Worm (Caenorhabditis elegans) whole organism, L1 larva: ENCODE results near the gene srxa-15.

Experiments
- C04F5.9 ChIP-seq: sonication (generic microtip); optimal IDR thresholded peaks from 2 replicates; lab custom pipeline; 2016; ENCODE audit warnings: missing genetic modification characterization, missing compliant biosample characterization
- C34B4.2 ChIP-seq: sonication (generic microtip); optimal IDR thresholded peaks from 2 replicates; lab custom pipeline; 2017; ENCODE audit warnings: mild to moderate bottlenecking, missing genetic modification characterization, missing compliant biosample characterization
- alr-1 ChIP-seq: fragments of 200-800 bp; sonication (Bioruptor generic); optimal IDR thresholded peaks from 2 replicates; lab custom pipeline; 2018; ENCODE audit warnings: borderline replicate concordance, mild to moderate bottlenecking, missing genetic modification characterization, missing compliant biosample characterization
- aly-2 ChIP-seq: fragments of 150-350 bp; optimal IDR thresholded peaks from 2 replicates; lab custom pipeline; 2014; ENCODE audit warnings: missing biosample characterization, missing genetic modification characterization
- ama-1 ChIP-seq: fragments of 150-350 bp; optimal IDR thresholded peaks from 2 replicates; lab custom pipeline; 2014
- blmp-1 ChIP-seq: fragments of 150-350 bp; optimal IDR thresholded peaks from 2 replicates; lab custom pipeline; 2014; ENCODE audit warnings: missing biosample characterization, missing genetic modification characterization
- ceh-82 ChIP-seq, 3 experiments: fragments of 150-350 bp in 1 of 3; sonication (generic microtip) in 2 of 3; optimal IDR thresholded peaks; 2 replicates each; lab custom pipeline; 2014 to 2017; ENCODE audit warnings: missing biosample characterization in 3 of 3, missing genetic modification characterization in 3 of 3
- ces-1 ChIP-seq: fragments of 150-350 bp; optimal IDR thresholded peaks from 2 replicates; lab custom pipeline; 2014; ENCODE audit warnings: missing biosample characterization, missing genetic modification reagents, missing genetic modification characterization
- dpl-1 ChIP-seq, 3 experiments: fragments of 150-350 bp in 2 of 3; sonication (generic microtip) in 1 of 3; optimal IDR thresholded peaks; 2 replicates each; lab custom pipeline; 2014 to 2017; ENCODE audit warnings: missing biosample characterization in 3 of 3, missing genetic modification characterization in 3 of 3, missing genetic modification reagents in 3 of 3
- egl-27 ChIP-seq, 2 experiments: fragments of 150-350 bp in 1 of 2; sonication (generic microtip); optimal IDR thresholded peaks; 3 replicates each; lab custom pipeline; 2017 to 2018; ENCODE audit warnings: missing biosample characterization in 2 of 2, missing genetic modification characterization in 2 of 2, missing genetic modification reagents in 2 of 2
- elt-3 ChIP-seq, 6 experiments: fragments of 150-350 bp in 1 of 6; sonication (generic microtip); optimal IDR thresholded peaks; 2 replicates each; lab custom pipeline; 2017 to 2018; ENCODE audit warnings: missing biosample characterization in 6 of 6, missing genetic modification characterization in 6 of 6, inconsistent platforms in 1 of 6
- ets-5 ChIP-seq: fragments of 200-800 bp; sonication (Bioruptor generic); IDR thresholded peaks from 2 replicates; pipeline ENCODE4 v1.3.6; 2022; ENCODE audit warnings: missing genetic modification characterization, missing compliant biosample characterization
- fkh-10 ChIP-seq: sonication (generic microtip); optimal IDR thresholded peaks from 2 replicates; lab custom pipeline; 2017; ENCODE audit warnings: missing biosample characterization, missing genetic modification reagents, missing genetic modification characterization
- hlh-4 ChIP-seq: sonication (generic microtip); optimal IDR thresholded peaks from 2 replicates; lab custom pipeline; 2016; ENCODE audit warnings: mild to moderate bottlenecking, missing genetic modification characterization, missing compliant biosample characterization
- hpl-2 ChIP-seq: fragments of 150-350 bp; optimal IDR thresholded peaks from 2 replicates; lab custom pipeline; 2014; ENCODE audit warnings: missing biosample characterization, missing genetic modification reagents, missing genetic modification characterization
- irx-1 ChIP-seq: sonication (generic microtip); optimal IDR thresholded peaks from 2 replicates; lab custom pipeline; 2016; ENCODE audit warnings: missing genetic modification characterization, missing compliant biosample characterization
- lin-14 ChIP-seq: fragments of 200-800 bp; sonication (Bioruptor generic); optimal IDR thresholded peaks from 2 replicates; lab custom pipeline; 2018; ENCODE audit warnings: mild to moderate bottlenecking, missing genetic modification characterization, moderate library complexity, missing compliant biosample characterization
- lin-39 ChIP-seq: fragments of 150-350 bp; optimal IDR thresholded peaks from 2 replicates; lab custom pipeline; 2014; ENCODE audit warnings: missing biosample characterization, missing genetic modification reagents, missing genetic modification characterization
- lir-3 ChIP-seq: sonication (generic microtip); optimal IDR thresholded peaks from 2 replicates; lab custom pipeline; 2016; ENCODE audit warnings: mild to moderate bottlenecking, missing genetic modification characterization, moderate library complexity, missing compliant biosample characterization; ENCODE audit not compliant: poor library complexity
- mdl-1 ChIP-seq, 2 experiments: fragments of 150-350 bp; optimal IDR thresholded peaks; 2 replicates each; lab custom pipeline; 2014 to 2017; ENCODE audit warnings: missing biosample characterization in 2 of 2, missing genetic modification characterization in 2 of 2, inconsistent platforms in 1 of 2
- mep-1 ChIP-seq: fragments of 150-350 bp; optimal IDR thresholded peaks from 2 replicates; lab custom pipeline; 2014; ENCODE audit warnings: missing biosample characterization, missing genetic modification characterization
- nhr-20 ChIP-seq: sonication (generic microtip); optimal IDR thresholded peaks from 2 replicates; lab custom pipeline; 2016; ENCODE audit warnings: mild to moderate bottlenecking, missing genetic modification characterization, missing compliant biosample characterization
- nhr-28 ChIP-seq: fragments of 150-350 bp; optimal IDR thresholded peaks from 2 replicates; lab custom pipeline; 2014; ENCODE audit warnings: missing biosample characterization, missing genetic modification characterization
- nhr-47 ChIP-seq: sonication (generic microtip); optimal IDR thresholded peaks from 2 replicates; lab custom pipeline; 2016; ENCODE audit warnings: mild to moderate bottlenecking, missing genetic modification characterization, moderate library complexity, missing compliant biosample characterization
- nhr-76 ChIP-seq: sonication (generic microtip); optimal IDR thresholded peaks from 2 replicates; lab custom pipeline; 2017; ENCODE audit warnings: missing biosample characterization, missing genetic modification characterization
- nhr-84 ChIP-seq: sonication (generic microtip); optimal IDR thresholded peaks from 2 replicates; lab custom pipeline; 2017; ENCODE audit warnings: missing biosample characterization, missing genetic modification characterization
- nhr-85 ChIP-seq: sonication (generic microtip); peaks from one replicate; lab custom pipeline; 2016; ENCODE audit warnings: missing genetic modification characterization, inconsistent platforms, missing compliant biosample characterization
- pax-3 ChIP-seq: fragments of 200-800 bp; sonication (Bioruptor generic); optimal IDR thresholded peaks from 2 replicates; lab custom pipeline; 2018; ENCODE audit warnings: mild to moderate bottlenecking, missing genetic modification characterization, moderate library complexity, missing compliant biosample characterization
- snu-23 ChIP-seq: sonication (generic microtip); optimal IDR thresholded peaks from 2 replicates; lab custom pipeline; 2016; ENCODE audit warnings: missing genetic modification characterization, missing compliant biosample characterization
- sox-4 ChIP-seq: sonication (generic microtip); optimal IDR thresholded peaks from 2 replicates; lab custom pipeline; 2016; ENCODE audit warnings: missing genetic modification characterization, missing compliant biosample characterization
- sptf-1 ChIP-seq: fragments of 150-350 bp; optimal IDR thresholded peaks from 2 replicates; lab custom pipeline; 2014; ENCODE audit warnings: missing biosample characterization, missing genetic modification characterization
- tlp-1 ChIP-seq: fragments of 150-350 bp; optimal IDR thresholded peaks from 2 replicates; lab custom pipeline; 2014; ENCODE audit warnings: missing biosample characterization, missing genetic modification characterization
- unc-30 ChIP-seq: sonication (generic microtip); optimal IDR thresholded peaks from 2 replicates; lab custom pipeline; 2017; ENCODE audit warnings: missing biosample characterization, missing genetic modification characterization
- unc-86 ChIP-seq: sonication (generic microtip); optimal IDR thresholded peaks from 2 replicates; lab custom pipeline; 2016; ENCODE audit warnings: missing genetic modification characterization, missing compliant biosample characterization
- unc-98 ChIP-seq: fragments of 200-800 bp; sonication (Bioruptor generic); IDR thresholded peaks from 2 replicates; pipeline ENCODE4 v1.3.6; 2022; ENCODE audit warnings: missing genetic modification characterization, missing compliant biosample characterization
- vab-15 ChIP-seq: sonication (generic microtip); optimal IDR thresholded peaks from 2 replicates; lab custom pipeline; 2017; ENCODE audit warnings: missing genotype, mild to moderate bottlenecking, missing genetic modification characterization, missing compliant biosample characterization

Gene srxa-15

DNA sequence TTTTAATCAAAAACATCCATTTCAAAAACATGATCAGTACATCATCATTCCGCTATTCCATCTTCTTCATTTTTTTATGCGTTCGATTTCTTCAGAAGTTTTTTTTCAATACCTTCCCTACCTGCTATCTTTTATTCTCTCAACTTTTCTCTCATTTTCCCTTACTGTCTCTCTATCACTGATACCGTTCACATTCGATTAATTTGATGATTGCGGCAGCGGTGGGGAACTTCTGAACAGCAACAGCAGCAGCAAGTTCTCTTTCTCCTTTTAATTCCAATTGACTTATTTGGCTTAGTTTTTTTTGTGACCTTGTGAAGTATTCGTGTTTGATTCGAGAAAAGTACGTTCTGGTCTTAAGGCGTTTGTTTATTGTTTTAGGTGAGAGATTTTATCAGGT, 6.9 kb downstream of the srxa-15 start:
- TF ChIP-seq ets-5 (no peak), alr-1 (tag; lab: Kevin White, UChicago) (no peak), hlh-4 (tag; lab: Kevin White, UChicago) (no peak), lin-14 (peak; percentile 31), aly-2 (no peak), pax-3 (tag; lab: Kevin White, UChicago) (no peak), blmp-1 (tag; lab: Kevin White, UChicago) (peak; percentile 23), elt-3 (tag; optimal IDR thresholded peaks at IDR 0.05; lab: Kevin White, UChicago) (peak in 1 of 6 experiments; percentile 30), C34B4.2 (tag; lab: Kevin White, UChicago) (no peak)
- TF ChIP-seq, all 84 proteins: peak for 3

DNA sequence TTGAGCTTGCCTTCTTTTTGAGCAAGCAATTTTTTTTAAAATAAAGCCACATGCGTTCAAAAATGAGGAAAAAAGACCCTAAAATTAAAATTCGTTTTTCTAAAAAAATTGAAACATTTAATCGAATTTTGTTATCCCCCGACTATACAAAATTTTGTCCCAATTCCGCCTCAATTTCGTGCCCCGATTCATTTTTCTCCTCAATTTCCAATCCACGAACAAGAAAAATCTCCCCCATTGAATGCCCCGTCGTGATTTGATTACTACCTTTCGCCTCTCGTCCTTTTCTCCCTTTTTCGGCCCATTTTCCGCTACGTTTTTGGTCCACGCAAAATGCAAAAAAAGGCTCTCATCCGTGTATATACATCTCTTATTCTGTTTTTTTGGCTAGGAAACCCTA, 9.9 kb downstream of the srxa-15 start:
- TF ChIP-seq pax-3 (tag; lab: Kevin White, UChicago) (no peak), sptf-1 (tag; lab: Kevin White, UChicago) (no peak), unc-86 (tag; lab: Kevin White, UChicago) (no peak), egl-27 (tag; optimal IDR thresholded peaks at IDR 0.05; lab: Kevin White, UChicago) (no peak), fkh-10 (peak; percentile 32)

- TF ChIP-seq mep-1 (no peak), irx-1 (tag; lab: Kevin White, UChicago) (no peak), snu-23 (GFP tag; lab: Kevin White, UChicago) (no peak), C04F5.9 (tag; lab: Kevin White, UChicago) (no peak), unc-30 (tag; lab: Kevin White, UChicago) (no peak), lin-39 (tag; lab: Kevin White, UChicago) (no peak), nhr-84 (no peak), dpl-1 (GFP tag; optimal IDR thresholded peaks at IDR 0.05; lab: Kevin White, UChicago) (no peak), ces-1 (GFP tag; lab: Kevin White, UChicago) (no peak), nhr-85 (tag; lab: Kevin White, UChicago) (no peak), ama-1 (no peak), nhr-76 (tag; lab: Kevin White, UChicago) (no peak), pax-3 (tag; lab: Kevin White, UChicago) (no peak), tlp-1 (no peak), nhr-47 (no peak), sptf-1 (tag; lab: Kevin White, UChicago) (no peak), nhr-20 (tag; lab: Kevin White, UChicago) (no peak)
Measured at ce11 chrV:20654350-20654749, 12.4 kb downstream of the srxa-15 start, which contains the start of gene mnr-1. Gene mnr-1, plus strand, starts transcription at chrV:20654650.

ce11 chrV:20655174-20655573, 13.2 kb downstream of the srxa-15 start:
- TF ChIP-seq lin-39 (tag; lab: Kevin White, UChicago), result no peak
- no peak for TF ChIP-seq ceh-82 (tag; optimal IDR thresholded peaks at IDR 0.05; lab: Kevin White, UChicago)
- TF ChIP-seq nhr-28 (tag; lab: Kevin White, UChicago), result no peak
- TF ChIP-seq lir-3 (tag; lab: Kevin White, UChicago), result no peak
- no peak for TF ChIP-seq sox-4 (tag; lab: Kevin White, UChicago)
- no peak for TF ChIP-seq nhr-47
- no peak for TF ChIP-seq snu-23 (GFP tag; lab: Kevin White, UChicago)
- TF ChIP-seq unc-98, result no peak
- TF ChIP-seq pax-3 (tag; lab: Kevin White, UChicago), result no peak
- no peak for TF ChIP-seq fkh-10
- TF ChIP-seq C34B4.2 (tag; lab: Kevin White, UChicago), result no peak
- TF ChIP-seq elt-3 (tag; optimal IDR thresholded peaks at IDR 0.05; lab: Kevin White, UChicago), result no peak
- TF ChIP-seq hpl-2, result no peak
- no peak for TF ChIP-seq mdl-1 (tag; optimal IDR thresholded peaks at IDR 0.05; lab: Kevin White, UChicago)
- TF ChIP-seq hlh-4 (tag; lab: Kevin White, UChicago), result no peak
- no peak for TF ChIP-seq blmp-1 (tag; lab: Kevin White, UChicago)
- no peak for TF ChIP-seq vab-15 (tag; lab: Kevin White, UChicago)
